Worm (Caenorhabditis elegans) whole organism, L3 larva: ENCODE measurements around the gene msd-2.
A peak's percentile ranks its signal among the peaks of the same experiment; 100 is the strongest.

ENCODE experiments used
- R02D3.7 ChIP-seq: fragments of 150-350 bp; optimal IDR thresholded peaks from 2 replicates; lab custom pipeline; 2014; ENCODE audit warnings: missing biosample characterization, missing genetic modification characterization
- ZK546.5 ChIP-seq: sonication (generic microtip); optimal IDR thresholded peaks from 2 replicates; lab custom pipeline; 2017; ENCODE audit warnings: missing biosample characterization, missing genetic modification characterization
- ama-1 ChIP-seq: fragments of 150-350 bp; optimal IDR thresholded peaks from 2 replicates; lab custom pipeline; 2018
- ceh-28 ChIP-seq: fragments of 150-350 bp; optimal IDR thresholded peaks from 2 replicates; lab custom pipeline; 2014; ENCODE audit warnings: missing biosample characterization, missing genetic modification reagents, missing genetic modification characterization
- ceh-82 ChIP-seq: fragments of 150-350 bp; optimal IDR thresholded peaks from 2 replicates; lab custom pipeline; 2014; ENCODE audit warnings: missing biosample characterization, missing genetic modification characterization
- ceh-9 ChIP-seq: sonication (generic microtip); optimal IDR thresholded peaks from 2 replicates; lab custom pipeline; 2018; ENCODE audit warnings: missing biosample characterization, missing genetic modification characterization
- egl-27 ChIP-seq: sonication (generic microtip); optimal IDR thresholded peaks from 4 replicates; lab custom pipeline; 2017; ENCODE audit warnings: missing biosample characterization, missing genetic modification reagents, missing genetic modification characterization
- egl-5 ChIP-seq: fragments of 150-350 bp; optimal IDR thresholded peaks from 2 replicates; lab custom pipeline; 2017; ENCODE audit warnings: missing biosample characterization, missing genetic modification reagents, missing genetic modification characterization, inconsistent platforms
- elt-1 ChIP-seq: fragments of 150-350 bp; optimal IDR thresholded peaks from 2 replicates; lab custom pipeline; 2014; ENCODE audit warnings: missing biosample characterization, missing genetic modification characterization
- elt-2 ChIP-seq: sonication (generic microtip); optimal IDR thresholded peaks from 2 replicates; lab custom pipeline; 2016; ENCODE audit warnings: missing genetic modification reagents, mild to moderate bottlenecking, missing genetic modification characterization, missing compliant biosample characterization
- elt-3 ChIP-seq, 3 experiments: fragments of 150-350 bp in 1 of 3; sonication (generic microtip) in 2 of 3; optimal IDR thresholded peaks; 2 replicates in 2 of 3; 4 replicates in 1 of 3; lab custom pipeline; 2014 to 2017; ENCODE audit warnings: missing biosample characterization in 3 of 3, missing genetic modification characterization in 3 of 3
- eor-1 ChIP-seq, 2 experiments: fragments of 150-350 bp; optimal IDR thresholded peaks; 2 replicates each; lab custom pipeline; 2014 to 2018; ENCODE audit warnings: missing biosample characterization in 2 of 2, missing genetic modification characterization in 2 of 2
- fkh-2 ChIP-seq: fragments of 150-350 bp; optimal IDR thresholded peaks from 2 replicates; lab custom pipeline; 2014; ENCODE audit warnings: missing biosample characterization, missing genetic modification reagents, missing genetic modification characterization
- fos-1 ChIP-seq: fragments of 150-350 bp; optimal IDR thresholded peaks from 2 replicates; lab custom pipeline; 2014; ENCODE audit warnings: missing biosample characterization, missing genetic modification characterization
- lin-39 ChIP-seq: fragments of 150-350 bp; optimal IDR thresholded peaks from 2 replicates; lab custom pipeline; 2018; ENCODE audit warnings: missing biosample characterization, missing genetic modification reagents, missing genetic modification characterization
- lsy-12 ChIP-seq: sonication (generic microtip); optimal IDR thresholded peaks from 2 replicates; lab custom pipeline; 2016; ENCODE audit warnings: mild to moderate bottlenecking, missing genetic modification characterization, missing compliant biosample characterization
- mdl-1 ChIP-seq: fragments of 150-350 bp; optimal IDR thresholded peaks from 2 replicates; lab custom pipeline; 2014; ENCODE audit warnings: missing biosample characterization, missing genetic modification characterization
- mml-1 ChIP-seq: fragments of 150-350 bp; sonication (generic microtip); optimal IDR thresholded peaks from 3 replicates; lab custom pipeline; 2014; ENCODE audit warnings: missing biosample characterization, missing genetic modification characterization
- nfya-1 ChIP-seq: sonication (generic microtip); optimal IDR thresholded peaks from 2 replicates; lab custom pipeline; 2017; ENCODE audit warnings: missing genetic modification characterization, mild to moderate bottlenecking, missing compliant biosample characterization, antibody characterized with exemption, moderate library complexity; ENCODE audit not compliant: insufficient read depth
- nhr-11 ChIP-seq: fragments of 150-350 bp; optimal IDR thresholded peaks from 2 replicates; lab custom pipeline; 2014; ENCODE audit warnings: missing biosample characterization, missing genetic modification characterization
- nhr-237 ChIP-seq: fragments of 150-350 bp; optimal IDR thresholded peaks from 2 replicates; lab custom pipeline; 2014; ENCODE audit warnings: missing biosample characterization, missing genetic modification characterization
- nhr-25 ChIP-seq: sonication (generic microtip); optimal IDR thresholded peaks from 2 replicates; lab custom pipeline; 2017; ENCODE audit warnings: missing biosample characterization, missing genetic modification characterization
- nhr-28 ChIP-seq: fragments of 150-350 bp; optimal IDR thresholded peaks from 2 replicates; lab custom pipeline; 2014; ENCODE audit warnings: missing biosample characterization, missing genetic modification characterization
- nhr-43 ChIP-seq: sonication (generic microtip); optimal IDR thresholded peaks from 2 replicates; lab custom pipeline; 2016; ENCODE audit warnings: mild to moderate bottlenecking, missing genetic modification characterization, missing compliant biosample characterization; ENCODE audit not compliant: poor library complexity, severe bottlenecking
- nhr-76 ChIP-seq: fragments of 150-350 bp; sonication (generic microtip); optimal IDR thresholded peaks from 5 replicates; lab custom pipeline; 2014; ENCODE audit warnings: missing biosample characterization, missing genetic modification characterization
- nhr-77 ChIP-seq: fragments of 150-350 bp; optimal IDR thresholded peaks from 2 replicates; lab custom pipeline; 2014; ENCODE audit warnings: missing biosample characterization, missing genetic modification characterization
- pha-4 ChIP-seq: fragments of 150-350 bp; optimal IDR thresholded peaks from 2 replicates; lab custom pipeline; 2014; ENCODE audit warnings: missing biosample characterization, missing genetic modification reagents, missing genetic modification characterization
- pqm-1 ChIP-seq: fragments of 150-350 bp; optimal IDR thresholded peaks from 2 replicates; lab custom pipeline; 2017; ENCODE audit warnings: missing biosample characterization, missing genetic modification characterization, inconsistent platforms
- skn-1 ChIP-seq: fragments of 150-350 bp; optimal IDR thresholded peaks from 2 replicates; lab custom pipeline; 2014; ENCODE audit warnings: missing biosample characterization, missing genetic modification characterization
- snpc-4 ChIP-seq: fragments of 150-350 bp; optimal IDR thresholded peaks from 2 replicates; lab custom pipeline; 2014; ENCODE audit warnings: missing biosample characterization, missing genetic modification characterization
- tbx-2 ChIP-seq: sonication (generic microtip); optimal IDR thresholded peaks from 2 replicates; lab custom pipeline; 2016; ENCODE audit warnings: mild to moderate bottlenecking, missing genetic modification characterization, missing compliant biosample characterization
- unc-39 ChIP-seq: sonication (generic microtip); optimal IDR thresholded peaks from 4 replicates; lab custom pipeline; 2017; ENCODE audit warnings: missing biosample characterization, missing genetic modification characterization
- unc-62 ChIP-seq: fragments of 150-350 bp; sonication (generic microtip); optimal IDR thresholded peaks from 4 replicates; lab custom pipeline; 2014; ENCODE audit warnings: missing biosample characterization, missing genetic modification reagents, missing genetic modification characterization
- zag-1 ChIP-seq: fragments of 150-350 bp; optimal IDR thresholded peaks from 2 replicates; lab custom pipeline; 2014; ENCODE audit warnings: missing biosample characterization, missing genetic modification characterization

msd-2 gene

ce11 chrIV:10046005-10046404 lies 17.1 kb downstream of the msd-2 start:
- no peak for TF ChIP-seq tbx-2
- TF ChIP-seq lin-39 (tag; lab: Kevin White, UChicago), result peak; percentile 1
- TF ChIP-seq fkh-2 (tag; lab: Kevin White, UChicago), result no peak
- TF ChIP-seq, all 47 proteins: peak for 1

ce11 chrIV:10047108-10047507 lies 18.2 kb downstream of the msd-2 start, which contains the start of gene T04B2.3:
T04B2.3 (plus strand) TSS chrIV:10047408.
- TF ChIP-seq nhr-76 (tag; lab: Kevin White, UChicago), result no peak
- no peak for TF ChIP-seq lsy-12 (tag; lab: Kevin White, UChicago)
- no peak for TF ChIP-seq elt-1 (tag; lab: Kevin White, UChicago)
- no peak for TF ChIP-seq egl-5 (tag; lab: Kevin White, UChicago)
- TF ChIP-seq eor-1 (tag; optimal IDR thresholded peaks at IDR 0.05; lab: Kevin White, UChicago), result no peak
- TF ChIP-seq nfya-1, result no peak
- TF ChIP-seq skn-1 (tag; lab: Kevin White, UChicago), result no peak
- no peak for TF ChIP-seq zag-1 (tag; lab: Kevin White, UChicago)
- no peak for TF ChIP-seq unc-62 (GFP tag; lab: Kevin White, UChicago)
- no peak for TF ChIP-seq nhr-43 (tag; lab: Kevin White, UChicago)
- no peak for TF ChIP-seq mdl-1 (tag; lab: Kevin White, UChicago)
- TF ChIP-seq nhr-77 (tag; lab: Kevin White, UChicago), result no peak
- TF ChIP-seq mml-1 (tag; lab: Kevin White, UChicago), result no peak
- TF ChIP-seq unc-39 (tag; lab: Kevin White, UChicago), result no peak
- no peak for TF ChIP-seq nhr-25
- no peak for TF ChIP-seq ama-1

- TF ChIP-seq ceh-82 (tag; lab: Kevin White, UChicago) (no peak), lsy-12 (tag; lab: Kevin White, UChicago) (no peak), elt-3 (tag; optimal IDR thresholded peaks at IDR 0.05; lab: Kevin White, UChicago) (no peak), pqm-1 (tag; lab: Kevin White, UChicago) (no peak), nhr-237 (tag; lab: Kevin White, UChicago) (no peak), pha-4 (tag; lab: Kevin White, UChicago) (no peak), elt-2 (tag; lab: Kevin White, UChicago) (no peak), nhr-43 (tag; lab: Kevin White, UChicago) (no peak), zag-1 (tag; lab: Kevin White, UChicago) (no peak), nhr-28 (tag; lab: Kevin White, UChicago) (no peak)
Measured at ce11 chrIV:10048268-10048667, 19.4 kb downstream of the msd-2 start.

- TF ChIP-seq ZK546.5 (no peak), egl-27 (tag; lab: Kevin White, UChicago) (no peak), ceh-28 (tag; lab: Kevin White, UChicago) (no peak), unc-39 (tag; lab: Kevin White, UChicago) (no peak), fkh-2 (tag; lab: Kevin White, UChicago) (no peak), nhr-237 (tag; lab: Kevin White, UChicago) (no peak), elt-1 (tag; lab: Kevin White, UChicago) (no peak), nfya-1 (no peak), nhr-11 (tag; lab: Kevin White, UChicago) (no peak), fos-1 (no peak), unc-62 (GFP tag; lab: Kevin White, UChicago) (no peak), R02D3.7 (tag; lab: Kevin White, UChicago) (no peak), mml-1 (tag; lab: Kevin White, UChicago) (no peak), ama-1 (no peak), ceh-9 (tag; lab: Kevin White, UChicago) (no peak)
- TF ChIP-seq, all 47 proteins: peak for 0
Measured at ce11 chrIV:10051088-10051487, 22.2 kb downstream of the msd-2 start, which contains the start of gene T04B2.8. T04B2.8 (minus strand) TSS chrIV:10051188.

ce11 chrIV:10053550-10053949 lies 24.7 kb downstream of the msd-2 start, which contains the start of gene srv-12:
srv-12 (minus strand) TSS chrIV:10053650.
- TF ChIP-seq ceh-28 (tag; lab: Kevin White, UChicago) (no peak), R02D3.7 (tag; lab: Kevin White, UChicago) (no peak), unc-62 (GFP tag; lab: Kevin White, UChicago) (no peak), ama-1 (no peak), nfya-1 (no peak), nhr-237 (tag; lab: Kevin White, UChicago) (no peak), elt-2 (tag; lab: Kevin White, UChicago) (no peak), ZK546.5 (no peak), zag-1 (tag; lab: Kevin White, UChicago) (no peak), elt-3 (tag; optimal IDR thresholded peaks at IDR 0.05; lab: Kevin White, UChicago) (no peak), snpc-4 (tag; lab: Kevin White, UChicago) (no peak), tbx-2 (no peak), nhr-77 (tag; lab: Kevin White, UChicago) (no peak), elt-1 (tag; lab: Kevin White, UChicago) (no peak), nhr-76 (tag; lab: Kevin White, UChicago) (no peak), pha-4 (tag; lab: Kevin White, UChicago) (no peak), egl-27 (tag; lab: Kevin White, UChicago) (no peak)
